Worm (Caenorhabditis elegans) whole organism, mixed stage, embryonic: ENCODE results near the gene cbp-2.

Experiments used
- elt-1 ChIP-seq: sonication (generic microtip); optimal IDR thresholded peaks from 2 replicates; lab custom pipeline; 2017; ENCODE audit warnings: missing genetic modification characterization, mild to moderate bottlenecking, missing compliant biosample characterization, antibody characterized with exemption, moderate library complexity, borderline replicate concordance; ENCODE audit not compliant: insufficient read depth
- nhr-237 ChIP-seq: fragments of 150-350 bp; optimal IDR thresholded peaks from 2 replicates; lab custom pipeline; 2014; ENCODE audit warnings: missing biosample characterization, missing genetic modification characterization
- snpc-4 ChIP-seq: fragments of 150-350 bp; optimal IDR thresholded peaks from 2 replicates; lab custom pipeline; 2014; ENCODE audit warnings: missing biosample characterization, missing genetic modification characterization
- ztf-11 ChIP-seq: fragments of 150-350 bp; optimal IDR thresholded peaks from 2 replicates; lab custom pipeline; 2014; ENCODE audit warnings: missing biosample characterization, missing genetic modification characterization

- no peak for TF ChIP-seq elt-1 (tag; lab: Kevin White, UChicago)
- no peak for TF ChIP-seq ztf-11 (tag; lab: Kevin White, UChicago)
- TF ChIP-seq nhr-237 (tag; lab: Kevin White, UChicago) = no peak
- TF ChIP-seq snpc-4 = no peak
Measured at ce11 chrIII:9912501-9912900, 10.5 kb upstream of the cbp-2 start.
